Fruit fly (Drosophila melanogaster) whole organism, prepupa: ENCODE results near the gene Sfp33A2.

Experiments used
- CG11902 ChIP-seq: fragments of 200-800 bp; sonication (Bioruptor generic); optimal IDR thresholded peaks from 3 replicates; lab custom pipeline; 2016; ENCODE audit warnings: missing biosample characterization, missing genetic modification characterization
- CG31627 ChIP-seq: fragments of 200-800 bp; sonication (Bioruptor generic); optimal IDR thresholded peaks from 3 replicates; lab custom pipeline; 2016; ENCODE audit warnings: missing biosample characterization, missing genetic modification characterization
- CG3919 ChIP-seq: fragments of 200-800 bp; sonication (Bioruptor generic); optimal IDR thresholded peaks from 3 replicates; lab custom pipeline; 2016; ENCODE audit warnings: missing biosample characterization, missing genetic modification characterization
- CG6792 ChIP-seq: fragments of 200-800 bp; sonication (Bioruptor generic); optimal IDR thresholded peaks from 3 replicates; lab custom pipeline; 2016; ENCODE audit warnings: missing biosample characterization, missing genetic modification characterization

dm6 chr2L:11846926-11847325 is 9.4 kb downstream of the Sfp33A2 start, which contains the start of gene Mal-B1:
- no peak for TF ChIP-seq CG6792
- no peak for TF ChIP-seq CG31627
- TF ChIP-seq CG3919 (GFP tag; lab: Kevin White, UChicago) = no peak
- no peak for TF ChIP-seq CG11902
